Fruit fly (Drosophila melanogaster) whole organism, prepupa: Measurements from ENCODE around the gene Pgant8.

Experiments
- Blimp-1 ChIP-seq: fragments of 200-800 bp; sonication (Bioruptor generic); optimal IDR thresholded peaks from 3 replicates; lab custom pipeline; 2017; ENCODE audit warnings: missing biosample characterization, missing genetic modification characterization, mild to moderate bottlenecking, moderate library complexity, missing genetic modification reagents
- CG10669 ChIP-seq: fragments of 200-800 bp; sonication (Bioruptor generic); optimal IDR thresholded peaks from 3 replicates; lab custom pipeline; 2018; ENCODE audit warnings: missing biosample characterization, mild to moderate bottlenecking, missing genetic modification characterization, moderate library complexity
- CG15336 ChIP-seq: fragments of 200-800 bp; sonication (Bioruptor generic); IDR thresholded peaks from 2 replicates; pipeline ENCODE4 v1.3.6; 2022; ENCODE audit warnings: missing biosample characterization, missing genetic modification characterization
- CG1621 ChIP-seq: fragments of 200-800 bp; sonication (Bioruptor generic); optimal IDR thresholded peaks from 3 replicates; lab custom pipeline; 2018; ENCODE audit warnings: missing biosample characterization, mild to moderate bottlenecking, missing genetic modification characterization
- CG3032 ChIP-seq: fragments of 200-800 bp; optimal IDR thresholded peaks from 2 replicates; lab custom pipeline; 2019; ENCODE audit warnings: missing biosample characterization, mild to moderate bottlenecking, missing genetic modification characterization, moderate library complexity
- CG31627 ChIP-seq: fragments of 200-800 bp; sonication (Bioruptor generic); optimal IDR thresholded peaks from 3 replicates; lab custom pipeline; 2016; ENCODE audit warnings: missing biosample characterization, missing genetic modification characterization
- CG3919 ChIP-seq: fragments of 200-800 bp; sonication (Bioruptor generic); optimal IDR thresholded peaks from 3 replicates; lab custom pipeline; 2016; ENCODE audit warnings: missing biosample characterization, missing genetic modification characterization
- CG4318 ChIP-seq: fragments of 200-800 bp; sonication (Bioruptor generic); optimal IDR thresholded peaks from 3 replicates; lab custom pipeline; 2017; ENCODE audit warnings: missing biosample characterization, mild to moderate bottlenecking, missing genetic modification characterization
- CG6163 ChIP-seq: fragments of 200-800 bp; sonication (Bioruptor generic); IDR thresholded peaks from 3 replicates; pipeline ENCODE4 v1.3.6; 2022; ENCODE audit warnings: missing biosample characterization, missing genetic modification characterization
- CG6792 ChIP-seq: fragments of 200-800 bp; sonication (Bioruptor generic); optimal IDR thresholded peaks from 3 replicates; lab custom pipeline; 2016; ENCODE audit warnings: missing biosample characterization, missing genetic modification characterization
- CG6854 ChIP-seq: fragments of 200-800 bp; sonication (Bioruptor generic); optimal IDR thresholded peaks from 2 replicates; lab custom pipeline; 2017; ENCODE audit warnings: missing biosample characterization, mild to moderate bottlenecking, missing genetic modification characterization
- CG7368 ChIP-seq: fragments of 200-800 bp; sonication (Bioruptor generic); optimal IDR thresholded peaks from 3 replicates; lab custom pipeline; 2016; ENCODE audit warnings: missing biosample characterization, missing genetic modification characterization
- CG8319 ChIP-seq: fragments of 200-800 bp; sonication (Bioruptor generic); optimal IDR thresholded peaks from 3 replicates; lab custom pipeline; 2016; ENCODE audit warnings: missing biosample characterization, missing genetic modification characterization
- CG8632 ChIP-seq: fragments of 200-800 bp; sonication (Bioruptor generic); optimal IDR thresholded peaks from 3 replicates; lab custom pipeline; 2016; ENCODE audit warnings: missing biosample characterization, missing genetic modification characterization
- Eip75B ChIP-seq: fragments of 200-800 bp; sonication (Bioruptor generic); optimal IDR thresholded peaks from 3 replicates; lab custom pipeline; 2016; ENCODE audit warnings: missing biosample characterization, missing genetic modification characterization
- Ets96B ChIP-seq: fragments of 200-800 bp; optimal IDR thresholded peaks from 2 replicates; lab custom pipeline; 2019; ENCODE audit warnings: missing biosample characterization, mild to moderate bottlenecking, missing genetic modification characterization, moderate library complexity
- OdsH ChIP-seq: fragments of 200-800 bp; sonication (Bioruptor generic); optimal IDR thresholded peaks from 3 replicates; lab custom pipeline; 2016; ENCODE audit warnings: missing biosample characterization, missing genetic modification characterization
- Smox ChIP-seq: fragments of 200-800 bp; sonication (Bioruptor generic); optimal IDR thresholded peaks from 3 replicates; lab custom pipeline; 2016; ENCODE audit warnings: missing biosample characterization, missing genetic modification characterization
- Sox102F ChIP-seq: fragments of 200-800 bp; sonication (Bioruptor generic); optimal IDR thresholded peaks from 2 replicates; lab custom pipeline; 2016; ENCODE audit warnings: missing biosample characterization, mild to moderate bottlenecking, missing genetic modification characterization
- Sox14 ChIP-seq: fragments of 200-800 bp; sonication (Bioruptor generic); optimal IDR thresholded peaks from 3 replicates; lab custom pipeline; 2016; ENCODE audit warnings: missing biosample characterization, missing genetic modification characterization
- Sox15 ChIP-seq: fragments of 200-800 bp; sonication (Bioruptor generic); optimal IDR thresholded peaks from 3 replicates; lab custom pipeline; 2016; ENCODE audit warnings: missing biosample characterization, missing genetic modification characterization
- acj6 ChIP-seq: fragments of 200-800 bp; sonication (Bioruptor generic); optimal IDR thresholded peaks from 3 replicates; lab custom pipeline; 2016; ENCODE audit warnings: missing biosample characterization, missing genetic modification characterization
- cyc ChIP-seq: fragments of 200-800 bp; sonication (Bioruptor generic); optimal IDR thresholded peaks from 3 replicates; lab custom pipeline; 2016; ENCODE audit warnings: missing biosample characterization, missing genetic modification characterization
- dsx ChIP-seq: fragments of 200-800 bp; optimal IDR thresholded peaks from 3 replicates; lab custom pipeline; 2019; ENCODE audit warnings: missing biosample characterization, mild to moderate bottlenecking, missing genetic modification characterization, moderate library complexity; ENCODE audit not compliant: poor library complexity, severe bottlenecking
- eg ChIP-seq: fragments of 200-800 bp; sonication (Bioruptor generic); IDR thresholded peaks from 3 replicates; pipeline ENCODE4 v1.3.6; 2022; ENCODE audit warnings: missing biosample characterization, missing genetic modification characterization
- fd85E ChIP-seq: fragments of 200-800 bp; sonication (Bioruptor generic); optimal IDR thresholded peaks from 3 replicates; lab custom pipeline; 2016; ENCODE audit warnings: missing biosample characterization, missing genetic modification characterization
- lz ChIP-seq: fragments of 200-800 bp; sonication (Bioruptor generic); optimal IDR thresholded peaks from 3 replicates; lab custom pipeline; 2016; ENCODE audit warnings: missing biosample characterization, missing genetic modification characterization
- net ChIP-seq: fragments of 200-800 bp; sonication (Bioruptor generic); optimal IDR thresholded peaks from 3 replicates; lab custom pipeline; 2016; ENCODE audit warnings: missing biosample characterization, missing genetic modification characterization
- salr ChIP-seq, 2 experiments: fragments of 200-800 bp; sonication (Bioruptor generic); optimal IDR thresholded peaks; 3 replicates each; lab custom pipeline; 2016 to 2018; ENCODE audit warnings: missing biosample characterization in 2 of 2, missing genetic modification characterization in 2 of 2, mild to moderate bottlenecking in 1 of 2
- ss ChIP-seq, 2 experiments: fragments of 200-800 bp; sonication (Bioruptor generic); optimal IDR thresholded peaks; 2 replicates in 1 of 2; 3 replicates in 1 of 2; lab custom pipeline; 2017 to 2018; ENCODE audit warnings: mild to moderate bottlenecking in 2 of 2, missing biosample characterization in 2 of 2, missing genetic modification characterization in 2 of 2, moderate library complexity in 1 of 2
- topi ChIP-seq: fragments of 200-800 bp; sonication (Bioruptor generic); optimal IDR thresholded peaks from 3 replicates; lab custom pipeline; 2016; ENCODE audit warnings: missing biosample characterization, missing genetic modification characterization
- vri ChIP-seq: fragments of 200-800 bp; sonication (Bioruptor generic); optimal IDR thresholded peaks from 3 replicates; lab custom pipeline; 2016; ENCODE audit warnings: missing biosample characterization, mild to moderate bottlenecking, missing genetic modification characterization

Gene Pgant8

DNA sequence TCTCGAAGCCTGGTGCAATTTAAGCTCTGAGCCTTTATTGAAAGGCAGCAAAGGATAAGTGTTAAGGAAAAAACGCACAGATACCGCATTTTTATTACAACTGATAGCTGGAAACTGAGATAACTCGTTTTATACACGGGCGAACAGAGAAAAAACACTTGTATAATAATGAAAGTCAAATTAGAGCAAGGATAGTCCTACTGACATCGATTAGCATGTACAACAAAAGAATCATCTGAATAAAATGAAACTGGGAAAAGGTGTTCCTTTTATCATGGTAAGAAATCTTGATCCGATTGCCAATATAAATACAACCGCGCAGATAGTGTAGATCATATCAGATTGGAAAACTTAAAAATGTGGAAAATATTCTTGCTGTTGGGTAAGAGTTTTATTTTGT lies 22.8 kb upstream of the Pgant8 start, which contains the start of the genes Eig71Ej and Eig71Ek:
Gene Eig71Ej (minus strand): TSS at position 101 of the 400 bp plus-strand sequence.
Gene Eig71Ek (plus strand): TSS at position 334 of the 400 bp plus-strand sequence.
- TF ChIP-seq CG6854 = no peak
- no peak for TF ChIP-seq eg
- TF ChIP-seq CG3919 (GFP tag; lab: Kevin White, UChicago) = no peak
- TF ChIP-seq CG15336 (GFP tag; lab: Robert Waterston, UW) = no peak
- TF ChIP-seq CG6163 (GFP tag; lab: Robert Waterston, UW) = no peak
- no peak for TF ChIP-seq cyc (GFP tag; lab: Kevin White, UChicago)
- TF ChIP-seq CG8632 (GFP tag; lab: Kevin White, UChicago) = no peak
- TF ChIP-seq CG4318 = no peak
- TF ChIP-seq Blimp-1 (GFP tag; lab: Kevin White, UChicago) = no peak
- TF ChIP-seq CG31627 (GFP tag; lab: Kevin White, UChicago) = no peak
- TF ChIP-seq CG8319 = no peak
- no peak for TF ChIP-seq CG3032 (tag; lab: Kevin White, UChicago)

DNA sequence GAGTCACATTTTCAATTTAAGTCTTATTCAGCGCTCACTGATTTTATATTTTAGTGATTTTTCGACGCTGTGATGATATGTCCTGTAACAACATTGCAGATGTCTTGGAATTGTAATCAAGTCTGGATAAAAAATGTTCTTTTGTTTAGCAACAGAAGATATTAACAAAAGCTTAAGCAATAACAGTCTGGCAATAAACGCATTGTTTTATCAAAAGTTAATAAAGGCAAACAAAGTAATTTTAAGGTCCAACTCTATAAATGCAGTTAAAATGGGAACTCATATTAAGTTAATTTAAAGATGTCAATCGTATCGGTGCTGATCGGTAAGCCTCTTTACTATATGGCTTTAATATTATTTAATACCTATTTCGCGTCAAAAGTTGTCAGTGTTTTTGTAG lies 22.1 kb upstream of the Pgant8 start, which contains the start of gene CG43082:
Gene CG43082 (plus strand): TSS at position 301 of the 400 bp plus-strand sequence.
- no peak for TF ChIP-seq topi (GFP tag; lab: Kevin White, UChicago)
- no peak for TF ChIP-seq Ets96B (tag; lab: Kevin White, UChicago)
- TF ChIP-seq Sox102F (GFP tag; lab: Kevin White, UChicago) = no peak
- no peak for TF ChIP-seq dsx (GFP tag; lab: Kevin White, UChicago)
- TF ChIP-seq cyc (GFP tag; lab: Kevin White, UChicago) = no peak
- TF ChIP-seq CG3032 (tag; lab: Kevin White, UChicago) = no peak
- no peak for TF ChIP-seq net (GFP tag; lab: Kevin White, UChicago)
- no peak for TF ChIP-seq CG7368 (GFP tag; lab: Kevin White, UChicago)
- TF ChIP-seq salr (GFP tag; optimal IDR thresholded peaks at IDR 0.05; lab: Kevin White, UChicago) = no peak
- no peak for TF ChIP-seq CG3919 (GFP tag; lab: Kevin White, UChicago)
- no peak for TF ChIP-seq Sox14 (GFP tag; lab: Kevin White, UChicago)
- TF ChIP-seq OdsH (GFP tag; lab: Kevin White, UChicago) = no peak
- no peak for TF ChIP-seq Eip75B
- TF ChIP-seq CG15336 (GFP tag; lab: Robert Waterston, UW) = no peak

DNA sequence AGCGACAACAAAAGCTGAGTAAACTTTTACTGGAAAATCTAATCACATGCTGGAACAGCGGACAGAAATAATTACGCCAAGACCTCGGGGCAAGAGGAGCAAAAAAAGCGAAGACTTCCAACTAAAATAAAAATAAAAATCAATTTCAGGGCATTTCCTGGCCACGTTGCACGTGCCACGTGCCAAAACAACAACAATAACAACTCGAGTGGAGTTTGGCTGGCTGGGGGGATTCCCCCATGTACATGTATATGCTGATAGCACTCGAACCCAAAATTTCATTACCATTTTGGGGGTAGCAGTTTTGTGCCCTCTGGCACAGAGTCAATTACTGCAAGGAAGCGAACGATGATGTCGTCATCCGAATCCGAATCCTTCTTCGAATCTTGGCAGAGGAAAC lies 21.2 kb upstream of the Pgant8 start:
- no peak for TF ChIP-seq CG6854
- no peak for TF ChIP-seq Sox102F (GFP tag; lab: Kevin White, UChicago)
- TF ChIP-seq ss (GFP tag; optimal IDR thresholded peaks at IDR 0.05; lab: Kevin White, UChicago) = no peak
- no peak for TF ChIP-seq eg
- TF ChIP-seq CG1621 (tag; lab: Kevin White, UChicago) = no peak
- no peak for TF ChIP-seq CG7368 (GFP tag; lab: Kevin White, UChicago)
- TF ChIP-seq CG6163 (GFP tag; lab: Robert Waterston, UW) = no peak
- no peak for TF ChIP-seq Sox14 (GFP tag; lab: Kevin White, UChicago)
- TF ChIP-seq lz (GFP tag; lab: Kevin White, UChicago) = no peak
- TF ChIP-seq acj6 (GFP tag; lab: Kevin White, UChicago) = no peak

DNA sequence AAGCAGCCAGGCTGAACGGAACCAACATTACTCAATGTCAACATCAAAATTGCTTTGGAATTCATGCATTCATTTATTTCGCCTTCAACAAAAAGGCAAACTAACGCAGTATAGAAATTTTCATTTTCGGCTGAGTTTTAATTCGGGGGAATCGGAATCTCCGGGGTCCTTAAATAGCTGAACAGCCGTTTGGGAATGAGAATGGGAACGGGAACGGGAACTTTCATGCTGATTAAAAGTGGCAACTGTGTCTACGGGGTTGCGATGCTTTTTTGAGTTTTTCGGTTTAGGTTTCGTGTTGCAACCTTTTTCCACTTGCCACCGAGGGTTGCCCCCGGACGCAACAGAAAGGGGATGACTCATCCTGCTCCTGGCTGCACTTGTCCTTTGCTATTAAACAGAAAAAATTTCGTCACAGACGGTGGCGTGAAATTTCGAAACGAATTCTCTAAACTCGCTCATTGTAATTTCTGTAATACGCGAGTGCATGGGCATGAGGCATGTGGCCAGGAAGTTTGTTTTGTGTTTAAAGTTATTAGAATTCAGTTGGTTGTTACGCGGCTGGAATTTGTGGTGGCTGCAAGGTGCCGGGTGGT lies 19.4 kb upstream of the Pgant8 start:
- TF ChIP-seq Sox14 (GFP tag; lab: Kevin White, UChicago) (no peak), CG10669 (GFP tag; lab: Kevin White, UChicago) (no peak), CG6792 (GFP tag; lab: Kevin White, UChicago) (no peak), Sox15 (GFP tag; lab: Kevin White, UChicago) (no peak), vri (GFP tag; lab: Kevin White, UChicago) (no peak), Smox (no peak), lz (GFP tag; lab: Kevin White, UChicago) (no peak), CG4318 (no peak), fd85E (GFP tag; lab: Kevin White, UChicago) (no peak)
